Worm (Caenorhabditis elegans): ENCODE measurements around the gene vps-32.1.

The vps-32.1 gene

ce11 chrII:6600973-6601372 is 11.5 kb downstream of the vps-32.1 start, which contains the start of gene vps-33.2:
vps-33.2 (plus strand) TSS chrII:6601216.
- peak; percentile 1 for TF ChIP-seq mep-1 (tag; optimal IDR thresholded peaks at IDR 0.05)
- no peak for TF ChIP-seq saeg-2 (GFP tag; IDR thresholded peaks at IDR 0.05)
- TF ChIP-seq dve-1 (tag; optimal IDR thresholded peaks at IDR 0.05; ENCODE audit: insufficient read depth) = peak; percentile 19
- no peak for TF ChIP-seq T20F7.1 (GFP tag; optimal IDR thresholded peaks at IDR 0.05)
- TF ChIP-seq ces-1 (GFP tag; optimal IDR thresholded peaks at IDR 0.05) = no peak
- peak in 1 of 2 experiments; percentile 34 for TF ChIP-seq lsy-2 (tag; optimal IDR thresholded peaks at IDR 0.05)
- no peak for TF ChIP-seq nhr-28 (tag; optimal IDR thresholded peaks at IDR 0.05)
- peak; percentile 20 for TF ChIP-seq F49E8.2 (tag; optimal IDR thresholded peaks at IDR 0.05; ENCODE audit: borderline replicate concordance)
- TF ChIP-seq daf-8 (GFP tag; IDR thresholded peaks at IDR 0.05) = no peak
- no peak for TF ChIP-seq unc-130 (GFP tag; optimal IDR thresholded peaks at IDR 0.05)
- no peak for TF ChIP-seq fos-1 (tag; optimal IDR thresholded peaks at IDR 0.05)
- no peak for TF ChIP-seq hlh-30 (tag; optimal IDR thresholded peaks at IDR 0.05; ENCODE audit: insufficient read depth)
- peak; percentile 14 for TF ChIP-seq rbr-2 (tag; optimal IDR thresholded peaks at IDR 0.05)
- TF ChIP-seq vab-7 (GFP tag; IDR thresholded peaks at IDR 0.05) = no peak
- no peak for TF ChIP-seq zag-1 (tag; optimal IDR thresholded peaks at IDR 0.05)
- TF ChIP-seq fkh-10 (GFP tag; optimal IDR thresholded peaks at IDR 0.05) = no peak
- TF ChIP-seq lin-29 (GFP tag; IDR thresholded peaks at IDR 0.05) = no peak
- no peak for TF ChIP-seq zip-2 (tag; optimal IDR thresholded peaks at IDR 0.05)
- no peak for TF ChIP-seq R02D3.7 (tag; optimal IDR thresholded peaks at IDR 0.05)
- TF ChIP-seq tra-1 (GFP tag; IDR thresholded peaks at IDR 0.05) = no peak
- no peak for TF ChIP-seq skn-1 (tag; optimal IDR thresholded peaks at IDR 0.05)
- TF ChIP-seq mes-2 (tag; optimal IDR thresholded peaks at IDR 0.05; ENCODE audit: poor library complexity, severe bottlenecking) = peak; percentile 70
- TF ChIP-seq pha-4 (GFP tag; IDR thresholded peaks at IDR 0.05) = no peak
- TF ChIP-seq pha-4 (tag; optimal IDR thresholded peaks at IDR 0.05) = no peak
- no peak for TF ChIP-seq mxl-2 (GFP tag; conservative IDR thresholded peaks at IDR 0.05)
- TF ChIP-seq nhr-48 (tag; optimal IDR thresholded peaks at IDR 0.05) = no peak
- no peak for TF ChIP-seq zip-11 (GFP tag; IDR thresholded peaks at IDR 0.05)
- no peak for TF ChIP-seq nhr-237 (tag; optimal IDR thresholded peaks at IDR 0.05)
- TF ChIP-seq hlh-11 (tag; optimal IDR thresholded peaks at IDR 0.05) = peak; percentile 10
- TF ChIP-seq hmg-1.1 (GFP tag; IDR thresholded peaks at IDR 0.05) = peak; percentile 50
- no peak for TF ChIP-seq ZK546.5 (tag; optimal IDR thresholded peaks at IDR 0.05)
- TF ChIP-seq nhr-6 (tag; optimal IDR thresholded peaks at IDR 0.05) = peak; percentile 35
- TF ChIP-seq dmd-8 (GFP tag; IDR thresholded peaks at IDR 0.05) = no peak
- peak; percentile 17 for TF ChIP-seq spr-1 (tag; optimal IDR thresholded peaks at IDR 0.05)
- no peak for TF ChIP-seq daf-16 (GFP tag; optimal IDR thresholded peaks at IDR 0.05)
- no peak for TF ChIP-seq daf-16 (tag; optimal IDR thresholded peaks at IDR 0.05)
- TF ChIP-seq aha-1 (tag) = peak; percentile 21

ce11 chrII:6608626-6609025 is 19.1 kb downstream of the vps-32.1 start:
- TF ChIP-seq aha-1 (tag) (peak; percentile 96), lin-1 (GFP tag; IDR thresholded peaks at IDR 0.05) (no peak)

DNA sequence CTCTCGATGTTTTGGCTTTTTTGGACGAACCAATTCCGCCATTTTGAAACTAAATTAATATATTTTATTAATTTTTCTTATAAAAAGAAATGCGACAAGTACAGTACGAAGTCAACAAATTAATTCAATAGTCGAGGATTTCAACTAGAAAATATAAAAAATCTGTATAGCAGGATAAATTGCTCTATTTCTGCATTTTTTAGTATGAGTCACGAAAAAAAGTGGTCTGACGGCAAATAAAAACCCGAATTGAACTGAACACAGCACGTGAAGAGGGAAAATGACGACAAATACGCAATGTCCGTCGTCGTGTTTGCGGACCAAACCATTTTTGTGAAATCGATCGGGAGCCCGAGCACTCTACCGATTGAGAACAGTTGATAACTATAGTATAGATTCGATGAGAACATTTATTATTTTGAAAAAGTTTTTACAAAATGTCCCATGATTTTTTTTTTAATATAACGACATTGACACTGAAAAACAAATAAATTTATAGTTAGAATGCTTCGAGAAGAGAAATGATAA is 19.9 kb downstream of the vps-32.1 start, which contains the start of gene epg-5:
Gene epg-5 (minus strand): TSS at position 51 of the 528 bp plus-strand sequence.
- peak; percentile 6 for TF ChIP-seq dpl-1 (GFP tag; optimal IDR thresholded peaks at IDR 0.05)
- no peak for TF ChIP-seq duxl-1 (tag; optimal IDR thresholded peaks at IDR 0.05; ENCODE audit: poor library complexity)
- TF ChIP-seq nhr-102 (tag; optimal IDR thresholded peaks at IDR 0.05) = no peak
- no peak for TF ChIP-seq lin-29 (GFP tag; IDR thresholded peaks at IDR 0.05)
- no peak for TF ChIP-seq ceh-32 (tag; optimal IDR thresholded peaks at IDR 0.05; ENCODE audit: poor library complexity)
- no peak for TF ChIP-seq vab-7 (GFP tag; IDR thresholded peaks at IDR 0.05)
- TF ChIP-seq skn-1 (tag; optimal IDR thresholded peaks at IDR 0.05) = no peak
- 0 out of 2 replicates have a peak, but pooled peaks have one; percentile 27 for TF ChIP-seq hmg-1.1 (GFP tag; IDR thresholded peaks at IDR 0.05)
- TF ChIP-seq hlh-11 (tag; optimal IDR thresholded peaks at IDR 0.05) = peak; percentile 43
- TF ChIP-seq nhr-48 (tag; optimal IDR thresholded peaks at IDR 0.05) = no peak
- TF ChIP-seq ZK546.5 (tag; optimal IDR thresholded peaks at IDR 0.05) = no peak
- TF ChIP-seq R02D3.7 (tag; optimal IDR thresholded peaks at IDR 0.05) = no peak
- peak; percentile 55 for TF ChIP-seq mep-1 (tag; optimal IDR thresholded peaks at IDR 0.05)
- TF ChIP-seq mxl-2 (GFP tag; conservative IDR thresholded peaks at IDR 0.05) = no peak
- peak; percentile 32 for TF ChIP-seq nhr-28 (tag; optimal IDR thresholded peaks at IDR 0.05)
- no peak for TF ChIP-seq cey-2 (tag; optimal IDR thresholded peaks at IDR 0.05; ENCODE audit: borderline replicate concordance, insufficient read depth)
- no peak for TF ChIP-seq F44E2.7 (GFP tag; IDR thresholded peaks at IDR 0.05)
- TF ChIP-seq dmd-6 (GFP tag; IDR thresholded peaks at IDR 0.05) = no peak
- no peak for TF ChIP-seq lin-15B (tag; optimal IDR thresholded peaks at IDR 0.05)
- TF ChIP-seq nhr-41 (GFP tag; IDR thresholded peaks at IDR 0.05) = no peak
- no peak for TF ChIP-seq ctbp-1 (GFP tag; IDR thresholded peaks at IDR 0.05)
